Worm (Caenorhabditis elegans) whole organism, late embryonic: ENCODE data around the gene lim-6.

Experiments
- C08G9.2 ChIP-seq: sonication (generic microtip); optimal IDR thresholded peaks from 2 replicates; lab custom pipeline; 2016; ENCODE audit warnings: mild to moderate bottlenecking, missing genetic modification characterization, moderate library complexity, missing compliant biosample characterization
- C38D4.7 ChIP-seq: fragments of 200-800 bp; sonication (Bioruptor generic); optimal IDR thresholded peaks from 2 replicates; lab custom pipeline; 2018; ENCODE audit warnings: mild to moderate bottlenecking, missing genetic modification characterization, moderate library complexity, missing compliant biosample characterization
- F13H6.1 ChIP-seq: sonication (generic microtip); optimal IDR thresholded peaks from 2 replicates; lab custom pipeline; 2016; ENCODE audit warnings: missing genetic modification characterization, missing compliant biosample characterization
- K02D7.2 ChIP-seq: sonication (generic microtip); optimal IDR thresholded peaks from 2 replicates; lab custom pipeline; 2017; ENCODE audit warnings: mild to moderate bottlenecking, missing genetic modification characterization, missing compliant biosample characterization
- K09A11.1 ChIP-seq: sonication (generic microtip); optimal IDR thresholded peaks from 2 replicates; lab custom pipeline; 2017; ENCODE audit warnings: antibody characterized with exemption, mild to moderate bottlenecking, missing genetic modification characterization, missing compliant biosample characterization; ENCODE audit not compliant: insufficient read depth
- T23F11.4 ChIP-seq: fragments of 200-800 bp; sonication (Bioruptor generic); optimal IDR thresholded peaks from 2 replicates; lab custom pipeline; 2018; ENCODE audit warnings: mild to moderate bottlenecking, missing genetic modification characterization, missing compliant biosample characterization
- Y22D7AL.16 ChIP-seq: sonication (generic microtip); optimal IDR thresholded peaks from 2 replicates; lab custom pipeline; 2016; ENCODE audit warnings: missing genetic modification characterization, missing compliant biosample characterization
- ceh-14 ChIP-seq: sonication (generic microtip); optimal IDR thresholded peaks from 2 replicates; lab custom pipeline; 2016; ENCODE audit warnings: missing genotype, missing genetic modification characterization, missing compliant biosample characterization
- ceh-18 ChIP-seq: sonication (generic microtip); optimal IDR thresholded peaks from 2 replicates; lab custom pipeline; 2016; ENCODE audit warnings: missing genetic modification characterization, missing compliant biosample characterization
- ceh-19 ChIP-seq: fragments of 200-800 bp; sonication (Bioruptor generic); optimal IDR thresholded peaks from 2 replicates; lab custom pipeline; 2018; ENCODE audit warnings: mild to moderate bottlenecking, missing genetic modification characterization, missing compliant biosample characterization
- ceh-2 ChIP-seq: sonication (generic microtip); optimal IDR thresholded peaks from 2 replicates; lab custom pipeline; 2016; ENCODE audit warnings: missing genotype, missing genetic modification characterization, missing compliant biosample characterization
- ceh-22 ChIP-seq: sonication (generic microtip); optimal IDR thresholded peaks from 2 replicates; lab custom pipeline; 2017; ENCODE audit warnings: missing biosample characterization, missing genetic modification characterization
- ceh-30 ChIP-seq: fragments of 150-350 bp; optimal IDR thresholded peaks from 2 replicates; lab custom pipeline; 2014; ENCODE audit warnings: missing biosample characterization, missing genetic modification characterization
- ceh-45 ChIP-seq: fragments of 200-800 bp; sonication (Bioruptor generic); IDR thresholded peaks from 2 replicates; pipeline ENCODE4 v1.3.6; 2022; ENCODE audit warnings: missing genetic modification reagents, missing genetic modification characterization, missing compliant biosample characterization
- che-1 ChIP-seq: sonication (generic microtip); optimal IDR thresholded peaks from 2 replicates; lab custom pipeline; 2016; ENCODE audit warnings: mild to moderate bottlenecking, missing genetic modification characterization, missing compliant biosample characterization
- dve-1 ChIP-seq: sonication (generic microtip); optimal IDR thresholded peaks from 2 replicates; lab custom pipeline; 2017; ENCODE audit warnings: antibody characterized with exemption, mild to moderate bottlenecking, missing genetic modification characterization, missing compliant biosample characterization
- fkh-10 ChIP-seq: fragments of 150-350 bp; optimal IDR thresholded peaks from 2 replicates; lab custom pipeline; 2014; ENCODE audit warnings: missing biosample characterization, missing genetic modification reagents, missing genetic modification characterization
- hlh-13 ChIP-seq: fragments of 200-800 bp; sonication (Bioruptor generic); optimal IDR thresholded peaks from 2 replicates; lab custom pipeline; 2018; ENCODE audit warnings: mild to moderate bottlenecking, missing genetic modification characterization, missing compliant biosample characterization
- hlh-15 ChIP-seq: sonication (generic microtip); optimal IDR thresholded peaks from 2 replicates; lab custom pipeline; 2016; ENCODE audit warnings: missing genetic modification characterization, missing compliant biosample characterization
- hlh-30 ChIP-seq: sonication (generic microtip); optimal IDR thresholded peaks from 2 replicates; lab custom pipeline; 2017; ENCODE audit warnings: antibody characterized with exemption, missing genetic modification characterization, missing compliant biosample characterization; ENCODE audit not compliant: insufficient read depth
- hlh-6 ChIP-seq: sonication (generic microtip); optimal IDR thresholded peaks from 2 replicates; lab custom pipeline; 2016; ENCODE audit warnings: missing genotype, missing genetic modification characterization, missing compliant biosample characterization
- lin-11 ChIP-seq: fragments of 200-800 bp; sonication (Bioruptor generic); optimal IDR thresholded peaks from 2 replicates; lab custom pipeline; 2018; ENCODE audit warnings: mild to moderate bottlenecking, missing genetic modification characterization, missing compliant biosample characterization
- madf-2 ChIP-seq: sonication (generic microtip); optimal IDR thresholded peaks from 2 replicates; lab custom pipeline; 2017; ENCODE audit warnings: missing genetic modification characterization, missing compliant biosample characterization
- mec-3 ChIP-seq: sonication (generic microtip); optimal IDR thresholded peaks from 2 replicates; lab custom pipeline; 2016; ENCODE audit warnings: borderline replicate concordance, missing genetic modification characterization, missing compliant biosample characterization
- nfya-1 ChIP-seq: sonication (generic microtip); optimal IDR thresholded peaks from 2 replicates; lab custom pipeline; 2017; ENCODE audit warnings: missing genetic modification characterization, mild to moderate bottlenecking, missing compliant biosample characterization, antibody characterized with exemption, moderate library complexity
- odd-2 ChIP-seq: sonication (generic microtip); optimal IDR thresholded peaks from 2 replicates; lab custom pipeline; 2017; ENCODE audit warnings: antibody characterized with exemption, mild to moderate bottlenecking, missing genetic modification characterization, missing compliant biosample characterization
- pat-9 ChIP-seq: fragments of 200-800 bp; sonication (Bioruptor generic); optimal IDR thresholded peaks from 2 replicates; lab custom pipeline; 2018; ENCODE audit warnings: mild to moderate bottlenecking, missing genetic modification characterization, moderate library complexity, missing compliant biosample characterization
- pax-1 ChIP-seq: fragments of 150-350 bp; optimal IDR thresholded peaks from 2 replicates; lab custom pipeline; 2014; ENCODE audit warnings: missing biosample characterization, missing genetic modification characterization
- pha-2 ChIP-seq: sonication (generic microtip); optimal IDR thresholded peaks from 2 replicates; lab custom pipeline; 2017; ENCODE audit warnings: mild to moderate bottlenecking, missing genetic modification characterization, missing compliant biosample characterization
- pros-1 ChIP-seq: fragments of 150-350 bp; optimal IDR thresholded peaks from 2 replicates; lab custom pipeline; 2014; ENCODE audit warnings: missing biosample characterization, missing genetic modification reagents, missing genetic modification characterization
- sdc-2 ChIP-seq: sonication (generic microtip); optimal IDR thresholded peaks from 2 replicates; lab custom pipeline; 2016; ENCODE audit warnings: missing genotype, missing genetic modification characterization, missing compliant biosample characterization
- sox-2 ChIP-seq: fragments of 200-800 bp; sonication (Bioruptor generic); IDR thresholded peaks from 2 replicates; pipeline ENCODE4 v1.3.6; 2022; ENCODE audit warnings: missing genetic modification reagents, missing genetic modification characterization, missing compliant biosample characterization
- sox-4 ChIP-seq: sonication (generic microtip); optimal IDR thresholded peaks from 2 replicates; lab custom pipeline; 2017; ENCODE audit warnings: mild to moderate bottlenecking, missing genetic modification characterization, inconsistent platforms, missing compliant biosample characterization
- tbx-2 ChIP-seq: sonication (generic microtip); optimal IDR thresholded peaks from 2 replicates; lab custom pipeline; 2016; ENCODE audit warnings: missing genetic modification characterization, missing compliant biosample characterization
- tbx-7 ChIP-seq: sonication (generic microtip); optimal IDR thresholded peaks from 2 replicates; lab custom pipeline; 2016; ENCODE audit warnings: missing genotype, missing genetic modification characterization, missing compliant biosample characterization
- ttx-3 ChIP-seq: sonication (generic microtip); optimal IDR thresholded peaks from 2 replicates; lab custom pipeline; 2016; ENCODE audit warnings: missing genetic modification reagents, missing genetic modification characterization, missing compliant biosample characterization
- unc-3 ChIP-seq, 2 experiments: fragments of 200-800 bp in 1 of 2; sonication (Bioruptor generic) in 1 of 2; sonication (generic microtip) in 1 of 2; conservative IDR thresholded peaks in 1 of 2; optimal IDR thresholded peaks in 1 of 2; 2 replicates each; pipeline versions ENCODE4 v1.3.6 to Lab custom; 2016 to 2022; ENCODE audit warnings: missing compliant biosample characterization in 2 of 2, missing genetic modification characterization in 2 of 2, missing genetic modification reagents in 1 of 2
- unc-55 ChIP-seq: sonication (generic microtip); optimal IDR thresholded peaks from 2 replicates; lab custom pipeline; 2017; ENCODE audit warnings: missing biosample characterization, missing genetic modification reagents, missing genetic modification characterization
- unc-86 ChIP-seq: sonication (generic microtip); optimal IDR thresholded peaks from 2 replicates; lab custom pipeline; 2016; ENCODE audit warnings: missing genetic modification characterization, missing compliant biosample characterization

lim-6 gene

ce11 chrX:1121575-1121974 is 49.3 kb downstream of the lim-6 start:
- TF ChIP-seq ceh-45 (GFP tag; lab: Robert Waterston, UW) (no peak), fkh-10 (GFP tag; lab: Kevin White, UChicago) (no peak), hlh-6 (tag; lab: Kevin White, UChicago) (no peak), dve-1 (no peak), pha-2 (tag; lab: Kevin White, UChicago) (no peak), ceh-22 (no peak), hlh-15 (no peak), ceh-19 (no peak), ttx-3 (tag; lab: Kevin White, UChicago) (no peak), K02D7.2 (tag; lab: Kevin White, UChicago) (no peak), che-1 (tag; lab: Kevin White, UChicago) (no peak), madf-2 (no peak), tbx-2 (tag; lab: Kevin White, UChicago) (no peak), C38D4.7 (GFP tag; lab: Kevin White, UChicago) (no peak), hlh-30 (tag; lab: Kevin White, UChicago) (no peak), nfya-1 (no peak), pax-1 (tag; lab: Kevin White, UChicago) (no peak)

- TF ChIP-seq pros-1 (tag; lab: Kevin White, UChicago) = no peak
- TF ChIP-seq ceh-19 = no peak
- TF ChIP-seq ceh-14 (tag; lab: Kevin White, UChicago) = no peak
- TF ChIP-seq ceh-18 (tag; lab: Kevin White, UChicago) = peak; percentile 12
- TF ChIP-seq mec-3 (tag; lab: Kevin White, UChicago) = no peak
- no peak for TF ChIP-seq Y22D7AL.16 (tag; lab: Kevin White, UChicago)
- TF ChIP-seq sox-4 (tag; lab: Kevin White, UChicago) = no peak
- TF ChIP-seq unc-55 = peak; percentile 25
- TF ChIP-seq ceh-2 (tag; lab: Kevin White, UChicago) = no peak
- no peak for TF ChIP-seq K02D7.2 (tag; lab: Kevin White, UChicago)
- no peak for TF ChIP-seq sdc-2 (tag; lab: Kevin White, UChicago)
- no peak for TF ChIP-seq F13H6.1 (tag; lab: Kevin White, UChicago)
- no peak for TF ChIP-seq T23F11.4 (GFP tag; lab: Kevin White, UChicago)
- TF ChIP-seq unc-3 (GFP tag; conservative IDR thresholded peaks at IDR 0.05; lab: Robert Waterston, UW) = no peak
- TF ChIP-seq unc-3 (tag; optimal IDR thresholded peaks at IDR 0.05; lab: Kevin White, UChicago) = no peak
- TF ChIP-seq pat-9 (tag; lab: Kevin White, UChicago) = no peak
- TF ChIP-seq sox-2 (GFP tag; lab: Robert Waterston, UW) = no peak
- TF ChIP-seq hlh-13 (GFP tag; lab: Kevin White, UChicago) = no peak
Measured at ce11 chrX:1122198-1122597, 49.9 kb downstream of the lim-6 start.

DNA sequence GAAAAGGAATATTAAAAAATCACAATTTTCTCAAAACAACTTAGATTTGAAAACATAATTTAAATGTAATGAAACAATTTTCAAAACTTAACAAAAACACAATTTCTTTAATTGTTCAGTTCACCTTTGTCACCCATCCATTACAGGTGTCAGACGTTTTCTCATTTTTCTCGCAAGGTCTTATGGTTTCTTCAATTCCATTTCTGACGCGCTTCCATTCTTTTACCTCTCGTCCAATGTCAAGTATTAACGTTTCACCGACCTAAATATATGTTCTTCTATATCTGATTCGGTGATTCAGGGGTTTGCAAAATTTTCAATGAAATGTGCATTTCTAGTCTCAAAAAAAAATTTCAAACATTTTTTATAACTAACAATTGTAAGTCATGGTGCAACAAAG is 51.2 kb downstream of the lim-6 start:
- TF ChIP-seq nfya-1 (no peak), odd-2 (no peak), F13H6.1 (tag; lab: Kevin White, UChicago) (no peak), sdc-2 (tag; lab: Kevin White, UChicago) (no peak), lin-11 (tag; lab: Kevin White, UChicago) (no peak), ceh-30 (no peak), tbx-7 (no peak), K09A11.1 (tag; lab: Kevin White, UChicago) (no peak)

ce11 chrX:1124146-1124545 is 51.9 kb downstream of the lim-6 start, which contains the start of gene C05D9.9:
C05D9.9 (minus strand) TSS chrX:1124246.
- TF ChIP-seq unc-86 (tag; lab: Kevin White, UChicago) = no peak
- no peak for TF ChIP-seq ceh-18 (tag; lab: Kevin White, UChicago)
- no peak for TF ChIP-seq C08G9.2 (tag; lab: Kevin White, UChicago)
